Worm (Caenorhabditis elegans) whole organism, L4 larva: ENCODE data around the gene jud-4.

Experiments
- ama-1 ChIP-seq: fragments of 150-350 bp; optimal IDR thresholded peaks from 2 replicates; lab custom pipeline; 2014; ENCODE audit warnings: inconsistent platforms, mixed read lengths
- ceh-44 ChIP-seq: fragments of 200-800 bp; sonication (Bioruptor generic); IDR thresholded peaks from 2 replicates; pipeline ENCODE4 v1.3.6; 2022; ENCODE audit warnings: missing genetic modification reagents, missing genetic modification characterization, missing compliant biosample characterization

ce11 chrX:15276241-15276640, 7.7 kb upstream of the jud-4 start:
- TF ChIP-seq ama-1 (lab: Kevin White, UChicago) (no peak), ceh-44 (no peak)
